Worm (Caenorhabditis elegans): ENCODE results near the gene hosl-1.

The hosl-1 gene

ce11 chrX:4616832-4617231 is 20.1 kb upstream of the hosl-1 start (continued):
- TF ChIP-seq cebp-1 (GFP tag; IDR thresholded peaks at IDR 0.05) (0 out of 2 replicates have a peak, but pooled peaks have one; percentile 30), cebp-1 (tag; optimal IDR thresholded peaks at IDR 0.05) (peak; percentile 55), Y53F4B.3 (GFP tag; IDR thresholded peaks at IDR 0.05) (no peak), nhr-80 (tag; optimal IDR thresholded peaks at IDR 0.05) (no peak), efl-1 (GFP tag; optimal IDR thresholded peaks at IDR 0.05) (peak; percentile 63), ceh-40 (GFP tag; IDR thresholded peaks at IDR 0.05) (no peak), snpc-1.1 (tag; optimal IDR thresholded peaks at IDR 0.05; ENCODE audit: insufficient read depth) (no peak), ztf-25 (GFP tag; IDR thresholded peaks at IDR 0.05) (no peak), egl-44 (GFP tag; IDR thresholded peaks at IDR 0.05) (0 out of 2 replicates have a peak, but pooled peaks have one; percentile 35), rec-8 (tag; optimal IDR thresholded peaks at IDR 0.05) (no peak), aptf-2 (GFP tag; conservative IDR thresholded peaks at IDR 0.05) (no peak), Y95B8A.8 (GFP tag; IDR thresholded peaks at IDR 0.05) (no peak), tbp1 (GFP tag; optimal IDR thresholded peaks at IDR 0.05) (no peak), ceh-91 (GFP tag; IDR thresholded peaks at IDR 0.05) (no peak), lin-26 (GFP tag; IDR thresholded peaks at IDR 0.05) (0 out of 2 replicates have a peak, but pooled peaks have one; percentile 42), madf-10 (tag; optimal IDR thresholded peaks at IDR 0.05) (peak; percentile 93), Y53G8AR.9 (GFP tag; conservative IDR thresholded peaks at IDR 0.05) (no peak), nhr-27 (tag; optimal IDR thresholded peaks at IDR 0.05) (no peak), nhr-179 (tag; optimal IDR thresholded peaks at IDR 0.05) (no peak), madf-3 (GFP tag; IDR thresholded peaks at IDR 0.05) (peak; percentile 91), K11D2.4 (GFP tag; IDR thresholded peaks at IDR 0.05) (0 out of 2 replicates have a peak, but pooled peaks have one; percentile 42), hlh-26 (GFP tag; conservative IDR thresholded peaks at IDR 0.05) (0 out of 2 replicates have a peak, but pooled peaks have one; percentile 57), snpc-1.3 (tag; optimal IDR thresholded peaks at IDR 0.05; ENCODE audit: insufficient read depth) (no peak), F22D6.2 (tag; optimal IDR thresholded peaks at IDR 0.05) (no peak), pbrm-1 (GFP tag; IDR thresholded peaks at IDR 0.05) (0 out of 2 replicates have a peak, but pooled peaks have one; percentile 33), attf-6 (GFP tag; IDR thresholded peaks at IDR 0.05) (no peak), tlf-1 (GFP tag; optimal IDR thresholded peaks at IDR 0.05) (no peak), ets-4 (GFP tag; optimal IDR thresholded peaks at IDR 0.05) (peak; percentile 0), pha-4 (tag; optimal IDR thresholded peaks at IDR 0.05) (no peak), rcor-1 (GFP tag; IDR thresholded peaks at IDR 0.05) (no peak), ekl-4 (GFP tag; IDR thresholded peaks at IDR 0.05) (no peak), zfh-2 (GFP tag; conservative IDR thresholded peaks at IDR 0.05) (peak; percentile 83), dox-1 (GFP tag; IDR thresholded peaks at IDR 0.05) (peak; percentile 47; the same call in 1 of the 2 replicates), egl-18 (GFP tag; IDR thresholded peaks at IDR 0.05) (0 out of 2 replicates have a peak, but pooled peaks have one; percentile 6), ztf-6 (GFP tag; IDR thresholded peaks at IDR 0.05) (peak; percentile 71; the same call in 1 of the 2 replicates), die-1 (tag; optimal IDR thresholded peaks at IDR 0.05) (peak; percentile 20), hlh-12 (tag; optimal IDR thresholded peaks at IDR 0.05) (no peak), lin-40 (tag; optimal IDR thresholded peaks at IDR 0.05) (peak; percentile 27)

- TF ChIP-seq him-1 (tag; optimal IDR thresholded peaks at IDR 0.05) (no peak), mcd-1 (GFP tag; IDR thresholded peaks at IDR 0.05) (peak; percentile 45; the same call in 1 of the 2 replicates), cebp-1 (GFP tag; IDR thresholded peaks at IDR 0.05) (peak; percentile 85), cebp-1 (tag; optimal IDR thresholded peaks at IDR 0.05) (peak; percentile 93)
Observed at ce11 chrX:4619582-4619981, 17.3 kb upstream of the hosl-1 start, which contains the start of gene pqn-65. pqn-65 (minus strand) TSS chrX:4619635.

Data from whole organism, young adult.